Worm (Caenorhabditis elegans): ENCODE results near the gene ztf-9.

The ztf-9 gene

ce11 chrV:9730743-9731706 is 39.1 kb upstream of the ztf-9 start:
- peak; percentile 90 to 98 for TF ChIP-seq lsy-2 (tag; optimal IDR thresholded peaks at IDR 0.05)
- TF ChIP-seq ztf-4 (tag; optimal IDR thresholded peaks at IDR 0.05) = peak; percentile 94
- TF ChIP-seq dmd-4 (tag; optimal IDR thresholded peaks at IDR 0.05) = no peak
- no peak for TF ChIP-seq nhr-237 (tag; optimal IDR thresholded peaks at IDR 0.05)
- TF ChIP-seq R02D3.7 (tag; optimal IDR thresholded peaks at IDR 0.05) = no peak
- peak; percentile 61 for TF ChIP-seq ZK546.5 (tag; optimal IDR thresholded peaks at IDR 0.05)
- TF ChIP-seq F13H6.1 (tag; optimal IDR thresholded peaks at IDR 0.05) = peak; percentile 98
- peak; percentile 61 for TF ChIP-seq sem-4 (tag; optimal IDR thresholded peaks at IDR 0.05)
- TF ChIP-seq unc-55 (GFP tag; optimal IDR thresholded peaks at IDR 0.05) = peak; percentile 95
- peak; percentile 96 for TF ChIP-seq nhr-21 (tag; optimal IDR thresholded peaks at IDR 0.05)
- peak; percentile 88 for TF ChIP-seq lin-13 (GFP tag; optimal IDR thresholded peaks at IDR 0.05)
- peak; percentile 98 for TF ChIP-seq lin-11 (tag; optimal IDR thresholded peaks at IDR 0.05)
- peak; percentile 79 for TF ChIP-seq snpc-4 (tag; optimal IDR thresholded peaks at IDR 0.05)
- no peak for TF ChIP-seq nhr-77 (tag; optimal IDR thresholded peaks at IDR 0.05)
- peak; percentile 77 for TF ChIP-seq nhr-11 (tag; optimal IDR thresholded peaks at IDR 0.05)
- no peak for TF ChIP-seq nhr-23 (tag; optimal IDR thresholded peaks at IDR 0.05)
- TF ChIP-seq ama-1 (optimal IDR thresholded peaks at IDR 0.05) = peak; percentile 99
- peak; percentile 93 for TF ChIP-seq zag-1 (tag; optimal IDR thresholded peaks at IDR 0.05)
- TF ChIP-seq C34F6.9 (tag; optimal IDR thresholded peaks at IDR 0.05) = peak; percentile 96
- no peak for TF ChIP-seq ceh-82 (tag; optimal IDR thresholded peaks at IDR 0.05)
- peak; percentile 68 for TF ChIP-seq gmeb-1 (tag; optimal IDR thresholded peaks at IDR 0.05)
- TF ChIP-seq nhr-12 (tag; optimal IDR thresholded peaks at IDR 0.05) = no peak
- TF ChIP-seq Y55F3AM.14 (GFP tag; optimal IDR thresholded peaks at IDR 0.05) = peak; percentile 90
- TF ChIP-seq aly-2 (tag; optimal IDR thresholded peaks at IDR 0.05) = no peak
- peak; percentile 76 for TF ChIP-seq blmp-1 (tag; optimal IDR thresholded peaks at IDR 0.05; ENCODE audit: insufficient read depth)
- TF ChIP-seq nhr-129 (tag; optimal IDR thresholded peaks at IDR 0.05) = peak; percentile 98
- TF ChIP-seq alr-1 (tag; optimal IDR thresholded peaks at IDR 0.05) = no peak
- peak; percentile 91 for TF ChIP-seq ceh-16 (tag; optimal IDR thresholded peaks at IDR 0.05)
- peak; percentile 97 for TF ChIP-seq fos-1 (tag; optimal IDR thresholded peaks at IDR 0.05)
- no peak for TF ChIP-seq mbf-1 (tag; optimal IDR thresholded peaks at IDR 0.05)
- TF ChIP-seq elt-3 (tag; optimal IDR thresholded peaks at IDR 0.05) = no peak
- TF ChIP-seq elt-1 (tag; optimal IDR thresholded peaks at IDR 0.05) = no peak
- peak; percentile 55 for TF ChIP-seq skn-1 (tag; optimal IDR thresholded peaks at IDR 0.05)
- TF ChIP-seq ztf-1 (GFP tag; conservative IDR thresholded peaks at IDR 0.05) = 0 out of 2 replicates have a peak, but pooled peaks have one; percentile 63
- TF ChIP-seq peb-1 (tag; optimal IDR thresholded peaks at IDR 0.05) = no peak
- peak; percentile 39 for TF ChIP-seq ztf-11 (tag; optimal IDR thresholded peaks at IDR 0.05)
- peak; percentile 93 for TF ChIP-seq sma-3 (GFP tag; optimal IDR thresholded peaks at IDR 0.05)
- peak; percentile 93 for TF ChIP-seq nhr-25 (tag; optimal IDR thresholded peaks at IDR 0.05)
- peak; percentile 85 for TF ChIP-seq egl-27 (tag; optimal IDR thresholded peaks at IDR 0.05)
- no peak for TF ChIP-seq unc-62 (GFP tag; optimal IDR thresholded peaks at IDR 0.05)
- peak; percentile 69 for TF ChIP-seq unc-39 (tag; optimal IDR thresholded peaks at IDR 0.05)
- TF ChIP-seq sma-9 (GFP tag; optimal IDR thresholded peaks at IDR 0.05) = peak; percentile 90
- no peak for TF ChIP-seq sma-9 (tag; optimal IDR thresholded peaks at IDR 0.05)
- TF ChIP-seq mdl-1 (tag; optimal IDR thresholded peaks at IDR 0.05) = peak; percentile 90 to 98
- TF ChIP-seq nhr-10 (tag; optimal IDR thresholded peaks at IDR 0.05) = peak; percentile 23
- peak; percentile 76 for TF ChIP-seq mab-5 (tag; optimal IDR thresholded peaks at IDR 0.05)
- TF ChIP-seq nhr-6 (tag; optimal IDR thresholded peaks at IDR 0.05) = peak; percentile 77
- TF ChIP-seq crh-2 (tag; optimal IDR thresholded peaks at IDR 0.05) = peak; percentile 98
- TF ChIP-seq lin-39 (tag; optimal IDR thresholded peaks at IDR 0.05) = peak; percentile 80

Measured in whole organism, L2 larva.